Worm (Caenorhabditis elegans): ENCODE data around the gene jbts-14.

DNA sequence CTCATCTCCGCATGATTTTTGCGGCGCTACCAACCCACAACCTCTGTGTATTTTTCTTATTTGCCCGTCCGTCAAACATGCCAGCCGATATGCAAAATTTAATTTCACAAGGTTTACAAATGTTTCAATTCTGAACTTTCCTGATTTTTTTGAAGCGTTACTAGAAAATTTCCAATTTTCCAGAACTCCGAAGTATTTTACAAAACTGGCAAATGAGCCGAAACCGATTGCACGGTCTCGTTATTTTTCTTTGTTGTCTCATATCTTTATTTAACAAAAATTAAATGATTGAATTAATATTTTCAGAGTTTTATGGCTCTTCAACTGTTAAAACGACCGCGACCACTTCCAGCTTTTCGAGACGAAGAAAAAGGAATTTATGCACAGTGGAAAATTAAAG lies 3.9 kb downstream of the jbts-14 start, which contains the start of gene F53A9.3:
- TF ChIP-seq blmp-1 (tag; optimal IDR thresholded peaks at IDR 0.05) (no peak), nhr-28 (tag; optimal IDR thresholded peaks at IDR 0.05) (no peak), unc-62 (GFP tag; optimal IDR thresholded peaks at IDR 0.05) (no peak), skn-1 (tag; optimal IDR thresholded peaks at IDR 0.05) (no peak), tbx-2 (tag; optimal IDR thresholded peaks at IDR 0.05) (no peak), mdl-1 (tag; optimal IDR thresholded peaks at IDR 0.05) (no peak), vab-15 (tag; optimal IDR thresholded peaks at IDR 0.05) (no peak), ceh-88 (GFP tag; IDR thresholded peaks at IDR 0.05) (no peak), egl-27 (tag; optimal IDR thresholded peaks at IDR 0.05) (no peak), elt-2 (tag; optimal IDR thresholded peaks at IDR 0.05) (no peak), lin-14 (GFP tag; optimal IDR thresholded peaks at IDR 0.05) (no peak), elt-3 (tag; optimal IDR thresholded peaks at IDR 0.05) (no peak), nhr-237 (tag; optimal IDR thresholded peaks at IDR 0.05) (no peak)

Measured in whole organism, L1 larva.